Worm (Caenorhabditis elegans): ENCODE measurements around the gene col-174.

DNA sequence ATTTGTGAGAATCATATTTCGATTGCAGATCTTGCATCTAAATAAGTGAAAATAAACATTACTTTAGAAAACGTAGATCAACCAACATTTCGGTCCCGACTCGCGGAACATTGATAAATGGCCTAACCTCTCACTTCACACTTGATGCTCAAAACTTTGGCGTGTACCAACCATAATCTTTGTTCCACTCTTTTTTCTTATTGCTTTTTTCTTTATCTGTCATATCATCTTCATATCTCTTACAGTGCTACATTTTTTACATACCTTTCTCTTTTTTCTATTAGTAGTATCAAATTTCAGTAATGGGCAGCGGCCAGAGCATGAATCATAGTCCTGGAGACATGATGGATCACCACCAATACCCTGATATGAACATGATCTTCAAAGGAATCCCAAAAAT lies 21.3 kb upstream of the col-174 start, which contains the start of gene F46C8.3:
- TF ChIP-seq ztf-23 (GFP tag; IDR thresholded peaks at IDR 0.05): no peak
- TF ChIP-seq flt-1 (GFP tag; IDR thresholded peaks at IDR 0.05): no peak
- TF ChIP-seq med-1 (GFP tag; optimal IDR thresholded peaks at IDR 0.05; ENCODE audit: insufficient read depth): no peak
- TF ChIP-seq klf-2 (GFP tag; conservative IDR thresholded peaks at IDR 0.05): no peak
- no peak for TF ChIP-seq cog-1 (tag; optimal IDR thresholded peaks at IDR 0.05)

Measured in whole organism, midembryonic.